Fruit fly (Drosophila melanogaster): Measurements from ENCODE around the gene Epg5.

Epg5 gene

dm6 chr3R:18743270-18743922 lies 15.3 kb downstream of the Epg5 start, which contains the start of gene Mekk1 (continued):
- TF ChIP-seq bbx (GFP tag; IDR thresholded peaks at IDR 0.05; ENCODE audit: partially characterized antibody): peak; percentile 34; the same call in 1 of the 2 replicates
- no peak for TF ChIP-seq CG8388 (GFP tag; optimal IDR thresholded peaks at IDR 0.05)
- TF ChIP-seq CG4282 (GFP tag; optimal IDR thresholded peaks at IDR 0.05): peak; percentile 8
- TF ChIP-seq Fer1 (GFP tag; optimal IDR thresholded peaks at IDR 0.05): peak; percentile 73
- TF ChIP-seq CG14050 (GFP tag; IDR thresholded peaks at IDR 0.05): 0 out of 3 replicates have a peak, but pooled peaks have one; percentile 26
- no peak for TF ChIP-seq tap (tag; optimal IDR thresholded peaks at IDR 0.05)
- no peak for TF ChIP-seq lbe (GFP tag; optimal IDR thresholded peaks at IDR 0.05)
- peak; percentile 45 for TF ChIP-seq CG10267 (tag; optimal IDR thresholded peaks at IDR 0.05)
- TF ChIP-seq CG18262 (tag; optimal IDR thresholded peaks at IDR 0.05): peak; percentile 18
- no peak for TF ChIP-seq YL-1 (GFP tag; optimal IDR thresholded peaks at IDR 0.05)
- peak; percentile 14 for TF ChIP-seq gfzf (GFP tag; optimal IDR thresholded peaks at IDR 0.05)
- TF ChIP-seq CG10462 (GFP tag; optimal IDR thresholded peaks at IDR 0.05): no peak
- TF ChIP-seq CG4328 (GFP tag; optimal IDR thresholded peaks at IDR 0.05): no peak
- no peak for TF ChIP-seq CG16779 (GFP tag; IDR thresholded peaks at IDR 0.05)
- TF ChIP-seq CG7928 (GFP tag; optimal IDR thresholded peaks at IDR 0.05): no peak
- TF ChIP-seq Atf-2 (GFP tag; optimal IDR thresholded peaks at IDR 0.05): no peak
- TF ChIP-seq Dll (GFP tag; IDR thresholded peaks at IDR 0.05; ENCODE audit: partially characterized antibody): peak; percentile 77
- TF ChIP-seq CG2120 (GFP tag; optimal IDR thresholded peaks at IDR 0.05): peak; percentile 79
- no peak for TF ChIP-seq so (GFP tag; IDR thresholded peaks at IDR 0.05)
- TF ChIP-seq al (GFP tag; IDR thresholded peaks at IDR 0.05): peak; percentile 39; the same call in 1 of the 2 replicates
- no peak for TF ChIP-seq CG11456 (GFP tag; IDR thresholded peaks at IDR 0.05)
- TF ChIP-seq usp (GFP tag; optimal IDR thresholded peaks at IDR 0.05): no peak
- TF ChIP-seq Hr51 (GFP tag; optimal IDR thresholded peaks at IDR 0.05): peak in 1 of 2 experiments; percentile 54
- TF ChIP-seq CoRest (tag; optimal IDR thresholded peaks at IDR 0.05): peak; percentile 67
- no peak for TF ChIP-seq CG4404 (GFP tag; IDR thresholded peaks at IDR 0.05)
- no peak for TF ChIP-seq tna (GFP tag; IDR thresholded peaks at IDR 0.05; ENCODE audit: partially characterized antibody)
- TF ChIP-seq CTCF (GFP tag; optimal IDR thresholded peaks at IDR 0.05): peak; percentile 34
- TF ChIP-seq Blimp-1 (GFP tag; optimal IDR thresholded peaks at IDR 0.05): peak; percentile 26
- TF ChIP-seq gcm2 (GFP tag; optimal IDR thresholded peaks at IDR 0.05): no peak
- TF ChIP-seq dmrt11E (tag; optimal IDR thresholded peaks at IDR 0.05): no peak
- no peak for TF ChIP-seq CG10274 (GFP tag; optimal IDR thresholded peaks at IDR 0.05)
- TF ChIP-seq CG17568 (GFP tag; optimal IDR thresholded peaks at IDR 0.05): no peak
- peak; percentile 57 for TF ChIP-seq CG18599 (GFP tag; optimal IDR thresholded peaks at IDR 0.05)
- TF ChIP-seq stc (GFP tag; IDR thresholded peaks at IDR 0.05): no peak
- TF ChIP-seq CG34224 (GFP tag; IDR thresholded peaks at IDR 0.05; ENCODE audit: partially characterized antibody): peak; percentile 24; the same call in 1 of the 3 replicates
- peak; percentile 12 for TF ChIP-seq Hr3 (GFP tag; optimal IDR thresholded peaks at IDR 0.05)
- no peak for TF ChIP-seq Hand (GFP tag; optimal IDR thresholded peaks at IDR 0.05)
- peak; percentile 83 for TF ChIP-seq sug (tag; optimal IDR thresholded peaks at IDR 0.05)
- no peak for TF ChIP-seq jing (GFP tag; optimal IDR thresholded peaks at IDR 0.05)
- TF ChIP-seq ftz-f1 (GFP tag; optimal IDR thresholded peaks at IDR 0.05): no peak
- peak; percentile 66; the same call in 1 of the 4 replicates for TF ChIP-seq chinmo (GFP tag; IDR thresholded peaks at IDR 0.05; ENCODE audit: partially characterized antibody)
- TF ChIP-seq Adf1 (GFP tag; IDR thresholded peaks at IDR 0.05): no peak
- TF ChIP-seq fd102C (GFP tag; optimal IDR thresholded peaks at IDR 0.05): no peak
- no peak for TF ChIP-seq CG5953 (GFP tag; IDR thresholded peaks at IDR 0.05)
- peak; percentile 65 for TF ChIP-seq Nf-YC (tag; optimal IDR thresholded peaks at IDR 0.05)
- TF ChIP-seq CG12236 (GFP tag; optimal IDR thresholded peaks at IDR 0.05): no peak
- TF ChIP-seq CG2199 (GFP tag; IDR thresholded peaks at IDR 0.05): no peak
- no peak for TF ChIP-seq Mrtf (GFP tag; IDR thresholded peaks at IDR 0.05)
- TF ChIP-seq CG8359 (GFP tag; optimal IDR thresholded peaks at IDR 0.05; ENCODE audit: borderline replicate concordance): no peak

Data from whole organism, embryonic.